Fruit fly (Drosophila melanogaster): ENCODE data around the gene Gmppb.

The Gmppb gene

DNA sequence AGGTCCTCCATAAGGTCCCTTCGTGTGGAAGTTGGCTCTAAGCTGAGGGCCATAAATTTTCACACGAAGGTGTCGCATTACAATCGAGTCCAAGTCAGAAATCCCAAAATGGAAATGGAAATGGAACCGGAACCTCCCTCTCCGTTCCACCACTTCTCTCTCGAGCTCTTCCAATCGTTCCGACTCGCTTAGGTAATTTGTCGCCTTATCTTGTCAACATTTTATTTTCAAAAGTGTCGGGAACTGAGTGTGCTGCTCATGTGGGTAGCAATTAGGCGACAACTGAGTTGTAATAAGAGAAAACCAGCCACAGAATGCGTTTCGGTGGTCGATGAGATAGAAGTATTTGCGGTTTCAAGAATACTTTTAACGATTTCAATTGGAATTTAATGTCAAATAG, 29.5 kb downstream of the Gmppb start:
- no peak for TF ChIP-seq CG13204 (GFP tag; optimal IDR thresholded peaks at IDR 0.05)
- no peak for TF ChIP-seq CG32121 (GFP tag; IDR thresholded peaks at IDR 0.05)
- TF ChIP-seq CG9948 (tag; optimal IDR thresholded peaks at IDR 0.05), result no peak
- no peak for TF ChIP-seq EcR (GFP tag; optimal IDR thresholded peaks at IDR 0.05)
- TF ChIP-seq CG14655 (GFP tag; optimal IDR thresholded peaks at IDR 0.05), result no peak
- no peak for TF ChIP-seq CG8159 (tag; optimal IDR thresholded peaks at IDR 0.05)
- no peak for TF ChIP-seq CG4496 (GFP tag; IDR thresholded peaks at IDR 0.05)
- no peak for TF ChIP-seq CG15710 (tag; optimal IDR thresholded peaks at IDR 0.05)
- TF ChIP-seq CG17806 (tag; optimal IDR thresholded peaks at IDR 0.05), result no peak
- TF ChIP-seq CG8301 (tag; optimal IDR thresholded peaks at IDR 0.05), result no peak
- no peak for TF ChIP-seq D1 (tag; optimal IDR thresholded peaks at IDR 0.05)
- TF ChIP-seq CG34367 (tag; optimal IDR thresholded peaks at IDR 0.05), result no peak
- TF ChIP-seq fd96Ca (GFP tag; IDR thresholded peaks at IDR 0.05), result no peak
- no peak for TF ChIP-seq Pif1A (GFP tag; optimal IDR thresholded peaks at IDR 0.05)

DNA sequence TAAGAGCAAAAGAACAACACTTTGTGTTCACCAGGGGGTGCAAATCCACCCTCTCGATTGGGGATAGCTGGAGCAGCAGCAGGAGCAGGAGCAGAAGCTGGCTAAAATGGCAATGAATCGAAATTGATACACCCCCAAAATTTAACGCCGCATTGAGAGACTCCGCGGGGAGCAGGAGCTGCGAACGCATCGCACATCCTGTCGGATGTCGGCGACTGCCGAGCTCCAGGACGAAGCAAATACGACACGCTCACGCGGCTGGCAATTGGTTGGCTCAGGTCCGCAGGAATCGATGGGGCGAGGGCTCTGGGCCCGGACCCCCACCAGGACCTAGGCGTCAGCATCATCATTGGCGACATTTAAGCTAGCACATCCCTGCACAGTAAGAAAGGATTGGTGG, 31.7 kb downstream of the Gmppb start:
- TF ChIP-seq CG15710 (tag; optimal IDR thresholded peaks at IDR 0.05) (no peak), D1 (tag; optimal IDR thresholded peaks at IDR 0.05) (no peak), gl (tag; optimal IDR thresholded peaks at IDR 0.05) (no peak), EcR (GFP tag; optimal IDR thresholded peaks at IDR 0.05) (no peak), fd96Ca (GFP tag; IDR thresholded peaks at IDR 0.05) (no peak), Pif1B (GFP tag; optimal IDR thresholded peaks at IDR 0.05) (no peak), rn (GFP tag; IDR thresholded peaks at IDR 0.05) (no peak), CG32121 (GFP tag; IDR thresholded peaks at IDR 0.05) (no peak), CG34367 (tag; optimal IDR thresholded peaks at IDR 0.05) (no peak), CG9948 (tag; optimal IDR thresholded peaks at IDR 0.05) (no peak), CG17806 (tag; optimal IDR thresholded peaks at IDR 0.05) (no peak), CG12605 (GFP tag; IDR thresholded peaks at IDR 0.05) (no peak), Snoo (tag; optimal IDR thresholded peaks at IDR 0.05) (no peak), CG8301 (tag; optimal IDR thresholded peaks at IDR 0.05) (no peak), CG8159 (tag; optimal IDR thresholded peaks at IDR 0.05) (no peak), CG4496 (GFP tag; IDR thresholded peaks at IDR 0.05) (no peak), Ets98B (GFP tag; IDR thresholded peaks at IDR 0.05) (no peak)

DNA sequence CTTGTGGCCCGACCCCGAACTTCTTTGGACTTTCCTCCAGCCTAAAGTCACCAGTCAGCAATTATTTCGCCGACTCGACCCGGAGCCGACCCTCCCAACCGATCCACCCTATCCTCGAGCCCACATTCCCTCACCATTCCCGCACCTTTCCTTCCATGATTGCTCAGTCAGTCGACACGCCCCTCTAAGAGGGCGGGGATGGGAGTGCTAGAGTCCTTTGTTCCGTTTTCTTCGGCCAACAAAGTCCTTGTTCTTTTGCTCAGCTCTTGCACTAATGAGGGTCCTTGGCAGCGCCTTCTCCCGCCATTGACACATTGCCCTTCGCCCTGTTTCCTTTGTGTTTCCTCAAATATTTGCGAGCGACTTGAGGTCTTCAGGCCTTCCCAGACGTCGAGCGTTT, 34.1 kb downstream of the Gmppb start:
- TF ChIP-seq CG9948 (tag; optimal IDR thresholded peaks at IDR 0.05), result no peak
- no peak for TF ChIP-seq CG12605 (GFP tag; IDR thresholded peaks at IDR 0.05)
- no peak for TF ChIP-seq Ets98B (GFP tag; IDR thresholded peaks at IDR 0.05)
- no peak for TF ChIP-seq CG14655 (GFP tag; optimal IDR thresholded peaks at IDR 0.05)
- TF ChIP-seq rn (GFP tag; IDR thresholded peaks at IDR 0.05), result no peak

DNA sequence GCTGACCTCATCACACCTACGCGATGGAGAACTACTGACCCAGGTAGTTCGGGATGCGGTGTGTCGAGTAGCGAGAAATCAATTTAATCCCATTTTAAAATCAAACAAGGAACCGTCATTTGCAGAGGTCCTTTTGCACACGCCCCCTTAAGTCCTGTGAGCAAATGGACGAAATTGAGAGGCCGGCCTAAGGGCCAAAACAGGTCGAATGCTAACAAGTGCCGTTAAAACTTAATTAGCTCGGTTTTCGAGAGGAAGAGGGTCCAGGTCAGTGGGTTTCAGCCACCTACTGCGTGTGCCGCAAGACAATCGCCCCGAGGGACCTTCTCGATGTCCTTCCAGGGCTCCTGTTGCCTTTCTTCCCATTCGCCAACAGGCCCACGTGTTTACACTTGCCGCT, 35.0 kb downstream of the Gmppb start:
- TF ChIP-seq D1 (tag; optimal IDR thresholded peaks at IDR 0.05) (no peak), CG14655 (GFP tag; optimal IDR thresholded peaks at IDR 0.05) (no peak)

DNA sequence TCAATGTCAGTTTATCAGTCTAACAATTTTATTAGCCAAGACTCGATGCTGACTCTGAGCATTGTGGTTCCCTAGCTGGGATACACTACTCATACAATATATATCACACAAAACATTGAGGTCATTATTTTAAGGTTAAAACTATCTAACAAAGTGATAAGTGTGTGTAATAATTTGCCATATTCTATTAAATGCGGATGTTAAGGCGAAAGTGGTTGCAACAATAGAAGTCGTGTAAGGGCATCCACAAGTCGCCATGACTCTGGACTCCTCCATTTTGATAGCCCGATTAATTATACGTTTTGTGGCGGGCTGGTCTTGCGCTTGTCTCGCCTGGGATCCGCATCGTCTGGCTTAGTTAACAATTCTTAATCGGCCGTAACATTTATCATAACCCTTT, 35.5 kb downstream of the Gmppb start:
- no peak for TF ChIP-seq Snoo (tag; optimal IDR thresholded peaks at IDR 0.05)
- TF ChIP-seq D1 (tag; optimal IDR thresholded peaks at IDR 0.05), result no peak
- TF ChIP-seq CG32121 (GFP tag; IDR thresholded peaks at IDR 0.05), result no peak
- TF ChIP-seq CG4496 (GFP tag; IDR thresholded peaks at IDR 0.05), result no peak
- no peak for TF ChIP-seq Pif1A (GFP tag; optimal IDR thresholded peaks at IDR 0.05)
- TF ChIP-seq CG17806 (tag; optimal IDR thresholded peaks at IDR 0.05), result no peak
- TF ChIP-seq Ets98B (GFP tag; IDR thresholded peaks at IDR 0.05), result no peak
- TF ChIP-seq CG10348 (GFP tag; IDR thresholded peaks at IDR 0.05), result no peak
- TF ChIP-seq CG34367 (tag; optimal IDR thresholded peaks at IDR 0.05), result no peak
- TF ChIP-seq CG13204 (GFP tag; optimal IDR thresholded peaks at IDR 0.05), result no peak
- TF ChIP-seq EcR (GFP tag; optimal IDR thresholded peaks at IDR 0.05), result no peak
- TF ChIP-seq rn (GFP tag; IDR thresholded peaks at IDR 0.05), result no peak
- no peak for TF ChIP-seq CG14655 (GFP tag; optimal IDR thresholded peaks at IDR 0.05)
- no peak for TF ChIP-seq CG8301 (tag; optimal IDR thresholded peaks at IDR 0.05)
- TF ChIP-seq CG15710 (tag; optimal IDR thresholded peaks at IDR 0.05), result no peak
- no peak for TF ChIP-seq CG12605 (GFP tag; IDR thresholded peaks at IDR 0.05)
- TF ChIP-seq gl (tag; optimal IDR thresholded peaks at IDR 0.05), result no peak
- no peak for TF ChIP-seq CG8159 (tag; optimal IDR thresholded peaks at IDR 0.05)
- TF ChIP-seq CG9948 (tag; optimal IDR thresholded peaks at IDR 0.05), result no peak

DNA sequence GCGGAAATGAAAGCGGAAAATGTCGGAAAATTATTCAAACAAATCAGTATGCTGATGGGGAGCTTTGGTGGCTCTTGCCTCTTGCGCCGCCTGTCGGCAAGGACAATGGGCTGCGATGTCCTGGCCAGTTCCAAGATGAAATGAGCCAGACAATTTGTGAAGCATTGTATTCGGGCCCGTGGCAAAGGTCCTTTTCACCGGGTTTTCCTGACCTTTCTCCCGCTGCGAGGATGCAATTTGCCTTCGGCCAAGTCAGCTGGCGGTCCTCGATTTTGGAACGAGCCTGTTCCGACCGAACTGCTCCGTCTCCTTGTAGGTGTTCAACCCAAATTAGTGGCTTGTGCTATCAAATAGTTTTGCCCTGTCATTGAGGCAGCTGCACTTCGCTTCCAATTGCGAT, 36.1 kb downstream of the Gmppb start:
- no peak for TF ChIP-seq Ets98B (GFP tag; IDR thresholded peaks at IDR 0.05)
- no peak for TF ChIP-seq CG13204 (GFP tag; optimal IDR thresholded peaks at IDR 0.05)
- TF ChIP-seq D1 (tag; optimal IDR thresholded peaks at IDR 0.05), result no peak
- TF ChIP-seq CG12605 (GFP tag; IDR thresholded peaks at IDR 0.05), result no peak
- TF ChIP-seq CG8159 (tag; optimal IDR thresholded peaks at IDR 0.05), result no peak

DNA sequence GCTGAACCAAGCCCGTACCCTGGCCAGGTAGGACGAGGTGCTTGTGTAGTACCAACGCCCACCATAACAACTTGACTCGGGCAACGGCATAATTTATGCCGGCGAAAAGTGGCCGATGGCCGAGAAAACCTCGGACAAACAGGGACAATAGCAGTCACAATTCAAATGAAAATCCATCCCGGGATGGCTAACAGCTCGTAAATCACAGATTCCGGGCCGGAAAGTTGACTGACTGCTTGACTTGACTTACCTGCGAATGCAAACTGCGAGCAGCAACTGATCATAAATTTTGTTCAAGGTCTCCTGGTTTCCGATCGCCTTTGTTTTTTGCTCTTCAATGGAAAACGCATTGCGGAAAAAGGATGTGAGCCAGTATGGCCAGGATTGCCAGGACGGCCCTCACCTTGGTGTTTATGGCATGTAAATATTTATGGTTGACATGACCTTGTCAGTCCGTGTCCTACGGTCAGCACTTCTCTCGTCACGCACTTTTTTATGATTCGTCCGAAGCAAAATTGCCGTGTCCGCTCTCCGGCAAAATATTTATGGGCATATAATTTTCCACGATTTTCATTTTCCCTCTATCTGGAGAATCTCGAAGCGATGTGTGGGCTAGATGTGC, 37.9 kb downstream of the Gmppb start:
- TF ChIP-seq CG32121 (GFP tag; IDR thresholded peaks at IDR 0.05), result no peak
- TF ChIP-seq CG8159 (tag; optimal IDR thresholded peaks at IDR 0.05), result no peak
- no peak for TF ChIP-seq Pif1A (GFP tag; optimal IDR thresholded peaks at IDR 0.05)
- TF ChIP-seq CG12605 (GFP tag; IDR thresholded peaks at IDR 0.05), result no peak
